Fruit fly (Drosophila melanogaster): ENCODE measurements around the gene CG32032.

dm6 chr3L:9121289-9121688, 28.4 kb downstream of the CG32032 start:
- no peak for TF ChIP-seq CG14711 (tag; optimal IDR thresholded peaks at IDR 0.05)
- TF ChIP-seq CG7045 (GFP tag; optimal IDR thresholded peaks at IDR 0.05) = no peak
- no peak for TF ChIP-seq kay (GFP tag; ENCODE audit: borderline replicate concordance)
- TF ChIP-seq CG12768 (GFP tag; optimal IDR thresholded peaks at IDR 0.05) = no peak
